Fruit fly (Drosophila melanogaster): Measurements from ENCODE around the gene CG13995.

- TF ChIP-seq usp (GFP tag; optimal IDR thresholded peaks at IDR 0.05) (no peak), pan (optimal IDR thresholded peaks at IDR 0.05) (no peak), EcR (GFP tag; optimal IDR thresholded peaks at IDR 0.05) (no peak), Dll (optimal IDR thresholded peaks at IDR 0.05) (no peak)
These were observed 22.0 kb downstream of the CG13995 start for dm6 chr2L:6076143-6076542.

Data from whole organism.